Worm (Caenorhabditis elegans) whole organism, L4 larva: ENCODE results near the gene str-178.
A peak's percentile ranks its signal among the peaks of the same experiment; 100 is the strongest.

Experiments
- ama-1 ChIP-seq: fragments of 150-350 bp; optimal IDR thresholded peaks from 2 replicates; lab custom pipeline; 2014; ENCODE audit warnings: inconsistent platforms, mixed read lengths
- fkh-10 ChIP-seq: fragments of 150-350 bp; optimal IDR thresholded peaks from 2 replicates; lab custom pipeline; 2014; ENCODE audit warnings: missing biosample characterization, missing genetic modification reagents, missing genetic modification characterization
- jun-1 ChIP-seq: fragments of 150-350 bp; optimal IDR thresholded peaks from 2 replicates; lab custom pipeline; 2014; ENCODE audit warnings: missing biosample characterization, missing genetic modification reagents, missing genetic modification characterization
- lin-29 ChIP-seq: fragments of 200-800 bp; sonication (Bioruptor generic); IDR thresholded peaks from 2 replicates; pipeline ENCODE4 v1.3.6; 2022; ENCODE audit warnings: missing genetic modification reagents, missing genetic modification characterization, missing compliant biosample characterization
- lsy-2 ChIP-seq, 2 experiments: fragments of 150-350 bp in 1 of 2; sonication (generic microtip) in 1 of 2; optimal IDR thresholded peaks; 2 replicates each; lab custom pipeline; 2014 to 2017; ENCODE audit warnings: missing biosample characterization in 2 of 2, missing genetic modification characterization in 2 of 2
- spr-1 ChIP-seq: sonication (generic microtip); optimal IDR thresholded peaks from 2 replicates; lab custom pipeline; 2016; ENCODE audit warnings: mild to moderate bottlenecking, missing genetic modification characterization, missing compliant biosample characterization
- ztf-11 ChIP-seq: fragments of 150-350 bp; optimal IDR thresholded peaks from 2 replicates; lab custom pipeline; 2014; ENCODE audit warnings: missing biosample characterization, missing genetic modification characterization

DNA sequence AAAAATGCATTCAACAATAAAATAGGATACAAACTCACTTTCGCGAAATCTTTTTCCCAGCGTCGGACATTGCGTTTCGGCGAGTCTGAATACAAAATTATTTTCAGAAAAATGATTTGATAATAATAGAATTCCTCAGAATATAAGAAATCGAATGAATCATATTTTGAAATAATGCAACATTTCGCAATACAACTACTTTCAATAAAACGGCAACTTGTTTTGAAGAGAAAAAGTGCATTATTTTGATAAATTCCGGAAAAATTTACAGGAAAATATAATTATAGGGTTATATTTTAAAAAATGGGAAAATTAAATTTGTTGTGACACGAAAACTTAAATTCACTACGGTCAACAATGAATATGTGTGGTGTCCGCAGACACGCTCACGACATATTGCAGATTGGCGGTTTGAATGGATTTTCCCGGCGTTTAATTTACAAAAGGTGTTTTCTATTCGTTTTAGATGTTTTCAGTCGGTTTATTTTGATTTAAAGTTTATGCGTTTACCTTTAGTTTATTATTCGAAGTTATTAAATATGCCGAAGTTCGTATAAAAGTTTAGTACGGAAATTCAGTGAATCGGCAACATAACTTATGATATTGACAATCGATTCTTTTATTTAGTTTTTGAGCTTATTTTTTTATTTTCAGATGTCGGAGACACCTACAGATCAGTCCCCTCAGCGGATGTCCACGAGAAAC, 47.1 kb upstream of the str-178 start, which contains the start of the genes abcf-1 and scc-3:
- TF ChIP-seq ztf-11 (tag; lab: Kevin White, UChicago) = no peak
- no peak for TF ChIP-seq spr-1
- TF ChIP-seq lin-29 (GFP tag; lab: Robert Waterston, UW) = no peak
- peak in 1 of 2 experiments; percentile 96 for TF ChIP-seq lsy-2 (tag; optimal IDR thresholded peaks at IDR 0.05; lab: Kevin White, UChicago)
- no peak for TF ChIP-seq fkh-10 (GFP tag; lab: Kevin White, UChicago)
- no peak for TF ChIP-seq jun-1 (tag; lab: Kevin White, UChicago)
- TF ChIP-seq ama-1 (lab: Kevin White, UChicago) = no peak
